Worm (Caenorhabditis elegans): ENCODE data around the gene plr-1.

The plr-1 gene

ce11 chrIII:11463726-11464125, 7.0 kb downstream of the plr-1 start (continued):
- peak; percentile 6 for TF ChIP-seq tbp1 (GFP tag; optimal IDR thresholded peaks at IDR 0.05)
- TF ChIP-seq madf-8 (GFP tag; conservative IDR thresholded peaks at IDR 0.05), result no peak
- no peak for TF ChIP-seq Y79H2A.3 (GFP tag; conservative IDR thresholded peaks at IDR 0.05)
- TF ChIP-seq atf-7 (tag; optimal IDR thresholded peaks at IDR 0.05), result peak; percentile 27
- no peak for TF ChIP-seq lin-35 (GFP tag; optimal IDR thresholded peaks at IDR 0.05)
- peak; percentile 66 for TF ChIP-seq pbrm-1 (GFP tag; IDR thresholded peaks at IDR 0.05)
- no peak for TF ChIP-seq nhr-120 (GFP tag; IDR thresholded peaks at IDR 0.05)
- TF ChIP-seq dpl-1 (GFP tag; optimal IDR thresholded peaks at IDR 0.05), result no peak
- peak; percentile 24 for TF ChIP-seq ets-4 (GFP tag; optimal IDR thresholded peaks at IDR 0.05)
- no peak for TF ChIP-seq aptf-2 (GFP tag; conservative IDR thresholded peaks at IDR 0.05)
- TF ChIP-seq madf-10 (tag; optimal IDR thresholded peaks at IDR 0.05), result peak; percentile 72
- TF ChIP-seq egl-18 (GFP tag; IDR thresholded peaks at IDR 0.05), result no peak
- TF ChIP-seq hsf-1 (GFP tag; IDR thresholded peaks at IDR 0.05), result no peak
- TF ChIP-seq ccch-3 (GFP tag; optimal IDR thresholded peaks at IDR 0.05), result no peak
- peak; percentile 73 for TF ChIP-seq hmg-1.2 (GFP tag; IDR thresholded peaks at IDR 0.05)
- no peak for TF ChIP-seq F23B12.7 (tag; optimal IDR thresholded peaks at IDR 0.05; ENCODE audit: insufficient read depth)
- TF ChIP-seq rec-8 (tag; optimal IDR thresholded peaks at IDR 0.05), result no peak
- TF ChIP-seq attf-6 (GFP tag; IDR thresholded peaks at IDR 0.05), result no peak
- no peak for TF ChIP-seq nhr-27 (tag; optimal IDR thresholded peaks at IDR 0.05)
- TF ChIP-seq hmg-20 (GFP tag; IDR thresholded peaks at IDR 0.05), result 0 out of 2 replicates have a peak, but pooled peaks have one; percentile 13
- peak; percentile 78; the same call in 1 of the 2 replicates for TF ChIP-seq nfyb-1 (GFP tag; IDR thresholded peaks at IDR 0.05)
- peak; percentile 93 for TF ChIP-seq snpc-4 (GFP tag; optimal IDR thresholded peaks at IDR 0.05)
- TF ChIP-seq snpc-4 (tag; optimal IDR thresholded peaks at IDR 0.05), result peak; percentile 98 to 99 (median 99)
- TF ChIP-seq nfya-2 (GFP tag; IDR thresholded peaks at IDR 0.05), result no peak
- TF ChIP-seq ztf-25 (GFP tag; IDR thresholded peaks at IDR 0.05), result no peak
- TF ChIP-seq bed-2 (GFP tag; IDR thresholded peaks at IDR 0.05), result no peak
- no peak for TF ChIP-seq C17E4.6 (GFP tag; IDR thresholded peaks at IDR 0.05)
- TF ChIP-seq C06A6.2 (GFP tag; conservative IDR thresholded peaks at IDR 0.05), result no peak
- TF ChIP-seq pha-4 (tag; optimal IDR thresholded peaks at IDR 0.05), result no peak
- no peak for TF ChIP-seq D2030.7 (GFP tag; IDR thresholded peaks at IDR 0.05)
- TF ChIP-seq lin-26 (GFP tag; IDR thresholded peaks at IDR 0.05), result peak; percentile 59; the same call in 1 of the 2 replicates
- TF ChIP-seq snpc-1.3 (tag; optimal IDR thresholded peaks at IDR 0.05; ENCODE audit: insufficient read depth), result no peak
- TF ChIP-seq let-526 (GFP tag; IDR thresholded peaks at IDR 0.05), result no peak
- peak; percentile 49 for TF ChIP-seq chd-7 (tag; optimal IDR thresholded peaks at IDR 0.05)
- no peak for TF ChIP-seq ceh-40 (GFP tag; IDR thresholded peaks at IDR 0.05)
- TF ChIP-seq ztf-22 (GFP tag; optimal IDR thresholded peaks at IDR 0.05), result no peak
- peak; percentile 30 for TF ChIP-seq mel-28 (tag; optimal IDR thresholded peaks at IDR 0.05; ENCODE audit: borderline replicate concordance)
- TF ChIP-seq F39B2.1 (GFP tag; IDR thresholded peaks at IDR 0.05), result no peak
- no peak for TF ChIP-seq Y95B8A.8 (GFP tag; IDR thresholded peaks at IDR 0.05)
- TF ChIP-seq ztf-26 (tag; optimal IDR thresholded peaks at IDR 0.05), result peak; percentile 66
- no peak for TF ChIP-seq attf-3 (GFP tag; conservative IDR thresholded peaks at IDR 0.05)
- no peak for TF ChIP-seq lsy-27 (tag; optimal IDR thresholded peaks at IDR 0.05; ENCODE audit: borderline replicate concordance, insufficient read depth)
- TF ChIP-seq B0336.3 (GFP tag; IDR thresholded peaks at IDR 0.05), result peak; percentile 80
- no peak for TF ChIP-seq ZK185.1 (tag; optimal IDR thresholded peaks at IDR 0.05; ENCODE audit: poor library complexity, severe bottlenecking)
- TF ChIP-seq mes-4 (tag; optimal IDR thresholded peaks at IDR 0.05), result no peak
- peak in 1 of 2 experiments; percentile 57 for TF ChIP-seq let-607 (tag; optimal IDR thresholded peaks at IDR 0.05)
- TF ChIP-seq F52B5.7 (tag; optimal IDR thresholded peaks at IDR 0.05), result peak; percentile 46
- TF ChIP-seq lin-40 (tag; optimal IDR thresholded peaks at IDR 0.05), result peak; percentile 62

All from whole organism, young adult.